Fruit fly (Drosophila melanogaster): Measurements from ENCODE around the gene CG33340.

dm6 chr3R:24364880-24365604 is 2.1 kb downstream of the CG33340 start, which contains the start of the genes CG17784 and CG13613:
- TF ChIP-seq pho (GFP tag; optimal IDR thresholded peaks at IDR 0.05) (no peak), CkIIα-i1 (GFP tag; IDR thresholded peaks at IDR 0.05) (no peak), abd-A (tag; optimal IDR thresholded peaks at IDR 0.05) (no peak), Nf-YB (GFP tag; optimal IDR thresholded peaks at IDR 0.05) (no peak), h (optimal IDR thresholded peaks at IDR 0.05) (no peak)
